Worm (Caenorhabditis elegans) whole organism, L4 larva: Measurements from ENCODE around the gene F47B7.4.

Experiments used
- T26A8.4 ChIP-seq: fragments of 200-800 bp; sonication (Bioruptor generic); IDR thresholded peaks from 2 replicates; pipeline ENCODE4 v1.3.6; 2022; ENCODE audit warnings: missing genetic modification characterization, missing compliant biosample characterization
- Y105C5A.15 ChIP-seq: fragments of 200-800 bp; sonication (Bioruptor generic); IDR thresholded peaks from 2 replicates; pipeline ENCODE4 v1.3.6; 2022; ENCODE audit warnings: missing genetic modification characterization, missing compliant biosample characterization
- aly-2 ChIP-seq: sonication (generic microtip); optimal IDR thresholded peaks from 2 replicates; lab custom pipeline; 2018; ENCODE audit warnings: missing biosample characterization, missing genetic modification characterization
- daf-19 ChIP-seq: fragments of 200-800 bp; sonication (Bioruptor generic); conservative IDR thresholded peaks from 2 replicates; pipeline ENCODE4 v1.3.6; 2022; ENCODE audit warnings: missing genetic modification characterization, missing compliant biosample characterization
- daf-8 ChIP-seq: fragments of 200-800 bp; sonication (Bioruptor generic); IDR thresholded peaks from 2 replicates; pipeline ENCODE4 v1.3.6; 2022; ENCODE audit warnings: missing genetic modification characterization, missing compliant biosample characterization
- dmd-8 ChIP-seq: fragments of 200-800 bp; sonication (Bioruptor generic); IDR thresholded peaks from 2 replicates; pipeline ENCODE4 v1.3.6; 2022; ENCODE audit warnings: missing genetic modification characterization, missing compliant biosample characterization
- hif-1 ChIP-seq, 2 experiments: sonication (generic microtip); optimal IDR thresholded peaks; 2 replicates each; lab custom pipeline; 2016 to 2017; ENCODE audit warnings: missing compliant biosample characterization in 2 of 2, missing genetic modification characterization in 2 of 2, missing genetic modification reagents in 2 of 2, missing genotype in 2 of 2, mild to moderate bottlenecking in 1 of 2
- jun-1 ChIP-seq: fragments of 150-350 bp; optimal IDR thresholded peaks from 2 replicates; lab custom pipeline; 2014; ENCODE audit warnings: missing biosample characterization, missing genetic modification reagents, missing genetic modification characterization
- lim-7 ChIP-seq: fragments of 200-800 bp; sonication (Bioruptor generic); IDR thresholded peaks from 2 replicates; pipeline ENCODE4 v1.3.6; 2022; ENCODE audit warnings: missing genetic modification characterization, missing compliant biosample characterization
- lin-13 ChIP-seq: fragments of 150-350 bp; optimal IDR thresholded peaks from 2 replicates; lab custom pipeline; 2014; ENCODE audit warnings: missing biosample characterization, missing genetic modification reagents, missing genetic modification characterization
- lin-39 ChIP-seq: fragments of 150-350 bp; optimal IDR thresholded peaks from 2 replicates; lab custom pipeline; 2014; ENCODE audit warnings: missing biosample characterization, missing genetic modification reagents, missing genetic modification characterization
- nhr-41 ChIP-seq: fragments of 200-800 bp; sonication (Bioruptor generic); IDR thresholded peaks from 2 replicates; pipeline ENCODE4 v1.3.6; 2022; ENCODE audit warnings: missing genetic modification reagents, missing genetic modification characterization, missing compliant biosample characterization
- pqm-1 ChIP-seq: sonication (generic microtip); optimal IDR thresholded peaks from 2 replicates; lab custom pipeline; 2017; ENCODE audit warnings: missing biosample characterization, missing genetic modification characterization
- saeg-2 ChIP-seq: fragments of 200-800 bp; sonication (Bioruptor generic); IDR thresholded peaks from 2 replicates; pipeline ENCODE4 v1.3.6; 2022; ENCODE audit warnings: missing genetic modification reagents, missing genetic modification characterization, missing compliant biosample characterization
- snpc-1.2 ChIP-seq: fragments of 200-800 bp; sonication (Bioruptor generic); IDR thresholded peaks from 2 replicates; pipeline ENCODE4 v1.3.6; 2022; ENCODE audit warnings: missing genetic modification reagents, missing genetic modification characterization, missing compliant biosample characterization
- unc-62 ChIP-seq, 3 experiments: fragments of 150-350 bp in 1 of 3; sonication (generic microtip); optimal IDR thresholded peaks in 2 of 3; peaks in 1 of 3; 1 replicate in 1 of 3; 2 replicates in 2 of 3; lab custom pipeline; 2014 to 2017; ENCODE audit warnings: missing biosample characterization in 3 of 3, missing genetic modification characterization in 3 of 3, missing genetic modification reagents in 3 of 3, missing genotype in 1 of 3
- vab-7 ChIP-seq: fragments of 200-800 bp; sonication (Bioruptor generic); IDR thresholded peaks from 2 replicates; pipeline ENCODE4 v1.3.6; 2022; ENCODE audit warnings: missing genetic modification reagents, missing genetic modification characterization, missing compliant biosample characterization
- zip-11 ChIP-seq: fragments of 200-800 bp; sonication (Bioruptor generic); IDR thresholded peaks from 2 replicates; pipeline ENCODE4 v1.3.6; 2022; ENCODE audit warnings: missing genetic modification characterization, missing compliant biosample characterization
- ztf-7 ChIP-seq: fragments of 150-350 bp; optimal IDR thresholded peaks from 2 replicates; lab custom pipeline; 2014; ENCODE audit warnings: missing biosample characterization, missing genetic modification characterization

Gene F47B7.4

ce11 chrX:3725437-3725836 is 41.0 kb downstream of the F47B7.4 start:
- TF ChIP-seq aly-2 (tag; lab: Kevin White, UChicago): no peak
- TF ChIP-seq zip-11 (GFP tag; lab: Robert Waterston, UW): no peak
- no peak for TF ChIP-seq saeg-2 (GFP tag; lab: Robert Waterston, UW)
- no peak for TF ChIP-seq snpc-1.2 (GFP tag; lab: Robert Waterston, UW)
- TF ChIP-seq lim-7 (GFP tag; lab: Robert Waterston, UW): no peak
- no peak for TF ChIP-seq hif-1 (tag; optimal IDR thresholded peaks at IDR 0.05; lab: Kevin White, UChicago)
- no peak for TF ChIP-seq daf-8 (GFP tag; lab: Robert Waterston, UW)
- no peak for TF ChIP-seq nhr-41 (GFP tag; lab: Robert Waterston, UW)
- TF ChIP-seq jun-1: no peak
- no peak for TF ChIP-seq pqm-1 (tag; lab: Kevin White, UChicago)
- no peak for TF ChIP-seq daf-19
- no peak for TF ChIP-seq lin-13 (GFP tag; lab: Kevin White, UChicago)
- no peak for TF ChIP-seq Y105C5A.15 (GFP tag; lab: Robert Waterston, UW)
- TF ChIP-seq vab-7 (GFP tag; lab: Robert Waterston, UW): no peak
- TF ChIP-seq T26A8.4 (GFP tag; lab: Robert Waterston, UW): no peak
- TF ChIP-seq ztf-7 (tag; lab: Kevin White, UChicago): no peak

- TF ChIP-seq Y105C5A.15 (GFP tag; lab: Robert Waterston, UW) (0 out of 2 replicates have a peak, but pooled peaks have one; percentile 36), dmd-8 (GFP tag; lab: Robert Waterston, UW) (0 out of 2 replicates have a peak, but pooled peaks have one; percentile 38), lim-7 (GFP tag; lab: Robert Waterston, UW) (peak; percentile 62), snpc-1.2 (GFP tag; lab: Robert Waterston, UW) (peak; percentile 38; the same call in 1 of the 2 replicates)
Observed at ce11 chrX:3722567-3722966, 43.9 kb downstream of the F47B7.4 start.

ce11 chrX:3715835-3716234 is 50.6 kb downstream of the F47B7.4 start:
- TF ChIP-seq unc-62 (GFP tag; optimal IDR thresholded peaks at IDR 0.05 in 1 of 2; lab: Kevin White, UChicago) (peak in 1 of 2 experiments; percentile 93), unc-62 (tag; optimal IDR thresholded peaks at IDR 0.05; lab: Kevin White, UChicago) (no peak), hif-1 (tag; optimal IDR thresholded peaks at IDR 0.05; lab: Kevin White, UChicago) (no peak), lin-39 (tag; lab: Kevin White, UChicago) (no peak)
